Fruit fly (Drosophila melanogaster) whole organism, embryonic: Measurements from ENCODE around the gene Tehao.

ENCODE experiments used
- Ada2b ChIP-seq: fragments of 200-800 bp; sonication (Bioruptor generic); IDR thresholded peaks from 2 replicates; pipeline ENCODE4 v1.3.6; 2022; ENCODE audit warnings: missing biosample characterization, missing genetic modification characterization
- Atf3 ChIP-seq: fragments of 200-800 bp; sonication (Bioruptor generic); optimal IDR thresholded peaks from 3 replicates; lab custom pipeline; 2016; ENCODE audit warnings: missing biosample characterization, missing genetic modification characterization
- B-H1 ChIP-seq: fragments of 200-800 bp; sonication (Bioruptor generic); IDR thresholded peaks from 3 replicates; pipeline ENCODE4 v1.3.6; 2022; ENCODE audit warnings: missing biosample characterization, missing genetic modification characterization
- CG10366 ChIP-seq: fragments of 200-800 bp; sonication (Bioruptor generic); IDR thresholded peaks from 2 replicates; pipeline ENCODE4 v1.3.6; 2022; ENCODE audit warnings: missing biosample characterization, missing genetic modification characterization
- CG11085 ChIP-seq: fragments of 200-800 bp; sonication (Bioruptor generic); IDR thresholded peaks from 2 replicates; pipeline ENCODE4 v1.3.6; 2022; ENCODE audit warnings: missing biosample characterization, missing genetic modification characterization
- CG11696 ChIP-seq: fragments of 200-800 bp; sonication (Bioruptor generic); IDR thresholded peaks from 2 replicates; pipeline ENCODE4 v1.3.6; 2022; ENCODE audit warnings: missing biosample characterization, missing genetic modification characterization
- CG12104 ChIP-seq: fragments of 200-800 bp; sonication (Bioruptor generic); optimal IDR thresholded peaks from 3 replicates; lab custom pipeline; 2016; ENCODE audit warnings: missing biosample characterization, missing genetic modification characterization
- CG12299 ChIP-seq: fragments of 200-800 bp; sonication (Bioruptor generic); optimal IDR thresholded peaks from 2 replicates; lab custom pipeline; 2018; ENCODE audit warnings: missing biosample characterization, mild to moderate bottlenecking, missing genetic modification characterization
- CG12744 ChIP-seq: fragments of 200-800 bp; sonication (Bioruptor generic); optimal IDR thresholded peaks from 2 replicates; lab custom pipeline; 2016; ENCODE audit warnings: missing biosample characterization, missing genetic modification characterization
- CG12942 ChIP-seq: fragments of 200-800 bp; sonication (Bioruptor generic); optimal IDR thresholded peaks from 3 replicates; lab custom pipeline; 2016; ENCODE audit warnings: missing biosample characterization, missing genetic modification characterization
- CG13123 ChIP-seq: fragments of 200-800 bp; sonication (Bioruptor generic); optimal IDR thresholded peaks from 2 replicates; lab custom pipeline; 2016; ENCODE audit warnings: missing biosample characterization, missing genetic modification characterization
- CG16813 ChIP-seq: fragments of 200-800 bp; sonication (Bioruptor generic); IDR thresholded peaks from 3 replicates; pipeline ENCODE4 v1.3.6; 2022; ENCODE audit warnings: missing biosample characterization, missing genetic modification characterization; ENCODE audit not compliant: partially characterized antibody
- CG17912 ChIP-seq: fragments of 200-800 bp; sonication (Bioruptor generic); optimal IDR thresholded peaks from 2 replicates; lab custom pipeline; 2018; ENCODE audit warnings: missing biosample characterization, mild to moderate bottlenecking, missing genetic modification characterization
- CG1832 ChIP-seq: fragments of 200-800 bp; sonication (Bioruptor generic); optimal IDR thresholded peaks from 2 replicates; lab custom pipeline; 2017; ENCODE audit warnings: missing biosample characterization, mild to moderate bottlenecking, missing genetic modification characterization, inconsistent platforms
- CG18599 ChIP-seq: fragments of 200-800 bp; sonication (Bioruptor generic); optimal IDR thresholded peaks from 3 replicates; lab custom pipeline; 2017; ENCODE audit warnings: missing biosample characterization, missing genetic modification characterization, mild to moderate bottlenecking, moderate library complexity, missing genetic modification reagents
- CG18619 ChIP-seq: fragments of 200-800 bp; sonication (Bioruptor generic); optimal IDR thresholded peaks from 3 replicates; lab custom pipeline; 2017; ENCODE audit warnings: missing biosample characterization, mild to moderate bottlenecking, missing genetic modification characterization
- CG2875 ChIP-seq: fragments of 200-800 bp; sonication (Bioruptor generic); optimal IDR thresholded peaks from 2 replicates; lab custom pipeline; 2017; ENCODE audit warnings: missing biosample characterization, mild to moderate bottlenecking, missing genetic modification characterization, missing genetic modification reagents
- CG3065 ChIP-seq: fragments of 200-800 bp; sonication (Bioruptor generic); optimal IDR thresholded peaks from 2 replicates; lab custom pipeline; 2016; ENCODE audit warnings: missing biosample characterization, missing genetic modification characterization
- CG34224 ChIP-seq: fragments of 200-800 bp; sonication (Bioruptor generic); IDR thresholded peaks from 3 replicates; pipeline ENCODE4 v1.3.6; 2022; ENCODE audit warnings: missing biosample characterization, missing genetic modification characterization; ENCODE audit not compliant: partially characterized antibody
- CG8944 ChIP-seq: fragments of 200-800 bp; sonication (Bioruptor generic); optimal IDR thresholded peaks from 3 replicates; lab custom pipeline; 2016; ENCODE audit warnings: missing biosample characterization, missing genetic modification characterization
- Dbx ChIP-seq: fragments of 200-800 bp; sonication (Bioruptor generic); IDR thresholded peaks from 3 replicates; pipeline ENCODE4 v1.3.6; 2022; ENCODE audit warnings: missing biosample characterization, missing genetic modification characterization
- Dfd ChIP-seq, 2 experiments: fragments of >200 bp; optimal IDR thresholded peaks; 2 replicates each; lab custom pipeline; 2017; ENCODE audit warnings: missing biosample characterization in 2 of 2, missing genetic modification characterization in 2 of 2
- Doc3 ChIP-seq: fragments of 200-800 bp; sonication (Bioruptor generic); IDR thresholded peaks from 3 replicates; pipeline ENCODE4 v1.3.6; 2022; ENCODE audit warnings: missing biosample characterization, missing genetic modification characterization; ENCODE audit not compliant: partially characterized antibody
- Fer1 ChIP-seq: fragments of 200-800 bp; sonication (Bioruptor generic); optimal IDR thresholded peaks from 2 replicates; lab custom pipeline; 2017; ENCODE audit warnings: missing biosample characterization, mild to moderate bottlenecking, missing genetic modification characterization
- Lpt ChIP-seq: fragments of >200 bp; optimal IDR thresholded peaks from 2 replicates; lab custom pipeline; 2018; ENCODE audit warnings: missing biosample characterization, missing genetic modification characterization
- MTF-1 ChIP-seq: fragments of 200-800 bp; sonication (Bioruptor generic); optimal IDR thresholded peaks from 2 replicates; lab custom pipeline; 2018; ENCODE audit warnings: missing biosample characterization, mild to moderate bottlenecking, missing genetic modification characterization, borderline replicate concordance
- Mrtf ChIP-seq: fragments of 200-800 bp; sonication (Bioruptor generic); IDR thresholded peaks from 3 replicates; pipeline ENCODE4 v1.3.6; 2022; ENCODE audit warnings: missing biosample characterization, missing genetic modification characterization
- NK7.1 ChIP-seq: fragments of 200-800 bp; sonication (Bioruptor generic); optimal IDR thresholded peaks from 3 replicates; lab custom pipeline; 2016; ENCODE audit warnings: missing biosample characterization, missing genetic modification characterization
- Nf-YC ChIP-seq: fragments of 200-800 bp; optimal IDR thresholded peaks from 3 replicates; lab custom pipeline; 2019; ENCODE audit warnings: missing biosample characterization, mild to moderate bottlenecking, missing genetic modification characterization, moderate library complexity
- Sin3A ChIP-seq: fragments of >200 bp; optimal IDR thresholded peaks from 2 replicates; lab custom pipeline; 2018
- Trl ChIP-seq, 3 experiments: fragments of >200 bp in 2 of 3; fragments of 200-800 bp in 1 of 3; sonication (Bioruptor generic) in 1 of 3; optimal IDR thresholded peaks; 2 replicates in 1 of 3; 3 replicates in 2 of 3; lab custom pipeline; 2016 to 2017; ENCODE audit warnings: missing biosample characterization in 1 of 3, missing genetic modification characterization in 1 of 3
- Usf ChIP-seq: fragments of 200-800 bp; sonication (Bioruptor generic); optimal IDR thresholded peaks from 2 replicates; lab custom pipeline; 2017; ENCODE audit warnings: missing genotype, missing biosample characterization, missing genetic modification characterization
- az2 ChIP-seq: fragments of 200-800 bp; sonication (Bioruptor generic); optimal IDR thresholded peaks from 3 replicates; lab custom pipeline; 2016; ENCODE audit warnings: missing biosample characterization, missing genetic modification characterization
- bsh ChIP-seq, 2 experiments: fragments of 200-800 bp; sonication (Bioruptor generic); optimal IDR thresholded peaks; 2 replicates each; lab custom pipeline; 2017 to 2018; ENCODE audit warnings: mild to moderate bottlenecking in 2 of 2, missing biosample characterization in 2 of 2, missing genetic modification characterization in 2 of 2, moderate library complexity in 1 of 2
- dati ChIP-seq: fragments of 200-800 bp; sonication (Bioruptor generic); IDR thresholded peaks from 2 replicates; pipeline ENCODE4 v1.3.6; 2022; ENCODE audit warnings: missing biosample characterization, missing genetic modification characterization
- dmrt99B ChIP-seq: fragments of 200-800 bp; sonication (Bioruptor generic); optimal IDR thresholded peaks from 2 replicates; lab custom pipeline; 2018; ENCODE audit warnings: missing biosample characterization, mild to moderate bottlenecking, missing genetic modification characterization, moderate library complexity
- ems ChIP-seq: fragments of 200-800 bp; sonication (Bioruptor generic); optimal IDR thresholded peaks from 3 replicates; lab custom pipeline; 2016; ENCODE audit warnings: missing biosample characterization, missing genetic modification characterization
- eve ChIP-seq, 2 experiments: fragments of >200 bp; optimal IDR thresholded peaks; 2 replicates each; lab custom pipeline; 2017; ENCODE audit warnings: missing biosample characterization in 2 of 2, missing genetic modification characterization in 2 of 2
- exex ChIP-seq: fragments of 200-800 bp; sonication (Bioruptor generic); optimal IDR thresholded peaks from 4 replicates; lab custom pipeline; 2018; ENCODE audit warnings: missing biosample characterization, mild to moderate bottlenecking, missing genetic modification characterization, moderate library complexity
- ftz-f1 ChIP-seq: fragments of 200-800 bp; sonication (Bioruptor generic); optimal IDR thresholded peaks from 2 replicates; lab custom pipeline; 2016; ENCODE audit warnings: missing biosample characterization, missing genetic modification characterization
- fu2 ChIP-seq: fragments of 200-800 bp; sonication (Bioruptor generic); optimal IDR thresholded peaks from 2 replicates; lab custom pipeline; 2016; ENCODE audit warnings: missing biosample characterization, missing genetic modification characterization
- lab ChIP-seq: fragments of 200-800 bp; sonication (Bioruptor generic); optimal IDR thresholded peaks from 3 replicates; lab custom pipeline; 2017; ENCODE audit warnings: missing biosample characterization, missing genetic modification characterization, mild to moderate bottlenecking, moderate library complexity, missing genetic modification reagents
- mam ChIP-seq: fragments of 200-800 bp; sonication (Bioruptor generic); optimal IDR thresholded peaks from 3 replicates; lab custom pipeline; 2016; ENCODE audit warnings: missing biosample characterization, missing genetic modification characterization
- p53 ChIP-seq: fragments of 200-800 bp; sonication (Bioruptor generic); optimal IDR thresholded peaks from 2 replicates; lab custom pipeline; 2016; ENCODE audit warnings: missing biosample characterization, missing genetic modification characterization
- pho ChIP-seq: fragments of 200-800 bp; sonication (Bioruptor generic); optimal IDR thresholded peaks from 2 replicates; lab custom pipeline; 2016; ENCODE audit warnings: missing biosample characterization, missing genetic modification characterization
- salm ChIP-seq: fragments of 200-800 bp; sonication (Bioruptor generic); optimal IDR thresholded peaks from 2 replicates; lab custom pipeline; 2018; ENCODE audit warnings: missing biosample characterization, mild to moderate bottlenecking, missing genetic modification characterization
- sd ChIP-seq: fragments of 200-800 bp; sonication (Bioruptor generic); optimal IDR thresholded peaks from 3 replicates; lab custom pipeline; 2018; ENCODE audit warnings: missing biosample characterization, mild to moderate bottlenecking, missing genetic modification characterization, moderate library complexity
- ttk ChIP-seq: fragments of 200-800 bp; sonication (Bioruptor generic); IDR thresholded peaks from 2 replicates; pipeline ENCODE4 v2.1.2; 2022; ENCODE audit warnings: missing biosample characterization, missing genetic modification characterization
- tup ChIP-seq: fragments of 200-800 bp; sonication (Bioruptor generic); optimal IDR thresholded peaks from 2 replicates; lab custom pipeline; 2016; ENCODE audit warnings: missing biosample characterization, mild to moderate bottlenecking, missing genetic modification characterization, moderate library complexity
- unpg ChIP-seq: fragments of 200-800 bp; sonication (Bioruptor generic); optimal IDR thresholded peaks from 3 replicates; lab custom pipeline; 2018; ENCODE audit warnings: missing biosample characterization, mild to moderate bottlenecking, missing genetic modification characterization, moderate library complexity
- vvl ChIP-seq: fragments of 200-800 bp; sonication (Bioruptor generic); IDR thresholded peaks from 2 replicates; pipeline ENCODE4 v1.3.6; 2022; ENCODE audit warnings: missing biosample characterization, missing genetic modification characterization

The Tehao gene

dm6 chr2L:13398614-13399161 lies 36.7 kb upstream of the Tehao start, which contains the start of the genes CG10859 and CG7110 (continued):
- no peak for TF ChIP-seq Dbx
- TF ChIP-seq Lpt = no peak
- TF ChIP-seq Fer1 (GFP tag; lab: Kevin White, UChicago) = peak; percentile 77
- peak; percentile 39 for TF ChIP-seq MTF-1 (GFP tag; lab: Kevin White, UChicago)
- TF ChIP-seq CG34224 (GFP tag; lab: Robert Waterston, UW) = no peak
- no peak for TF ChIP-seq CG16813 (GFP tag; lab: Robert Waterston, UW)
- no peak for TF ChIP-seq Trl (optimal IDR thresholded peaks at IDR 0.05; lab: Kevin White, UChicago)
- no peak for TF ChIP-seq Trl (GFP tag; optimal IDR thresholded peaks at IDR 0.05; lab: Kevin White, UChicago)
- no peak for TF ChIP-seq Sin3A (lab: Kevin White, UChicago)
- no peak for TF ChIP-seq fu2
- no peak for TF ChIP-seq Ada2b (GFP tag; lab: Robert Waterston, UW)
- no peak for TF ChIP-seq pho (GFP tag; lab: Kevin White, UChicago)
- TF ChIP-seq mam = no peak
- TF ChIP-seq bsh (GFP tag; optimal IDR thresholded peaks at IDR 0.05; lab: Kevin White, UChicago) = peak in 1 of 2 experiments; percentile 25
- TF ChIP-seq B-H1 (GFP tag; lab: Robert Waterston, UW) = no peak
- TF ChIP-seq tup (GFP tag; lab: Kevin White, UChicago) = no peak
- TF ChIP-seq ems (GFP tag; lab: Kevin White, UChicago) = no peak
- TF ChIP-seq ttk = no peak
- TF ChIP-seq CG17912 (GFP tag; lab: Kevin White, UChicago) = peak; percentile 56
- no peak for TF ChIP-seq ftz-f1 (GFP tag; lab: Kevin White, UChicago)
- TF ChIP-seq CG1832 (GFP tag; lab: Kevin White, UChicago) = no peak
- TF ChIP-seq CG10366 (GFP tag; lab: Robert Waterston, UW) = no peak
- no peak for TF ChIP-seq CG12744 (GFP tag; lab: Kevin White, UChicago)
- TF ChIP-seq Mrtf = no peak
- TF ChIP-seq CG12104 (GFP tag; lab: Kevin White, UChicago) = peak; percentile 41
- TF ChIP-seq az2 = no peak
- peak; percentile 38 for TF ChIP-seq dmrt99B (tag; lab: Kevin White, UChicago)
- peak; percentile 33; the same call in 1 of the 2 replicates for TF ChIP-seq vvl
- no peak for TF ChIP-seq Usf (GFP tag; lab: Kevin White, UChicago)
- TF ChIP-seq CG12299 (tag; lab: Kevin White, UChicago) = peak; percentile 45
- no peak for TF ChIP-seq eve (GFP tag; optimal IDR thresholded peaks at IDR 0.05; lab: Kevin White, UChicago)
- TF ChIP-seq Atf3 = no peak
- TF ChIP-seq sd = no peak
- TF ChIP-seq CG12942 = no peak
- TF ChIP-seq dati (GFP tag; lab: Robert Waterston, UW) = no peak
- TF ChIP-seq Doc3 (GFP tag; lab: Robert Waterston, UW) = no peak
- TF ChIP-seq CG11085 (GFP tag; lab: Robert Waterston, UW) = no peak
- peak; percentile 59 for TF ChIP-seq unpg (GFP tag; lab: Kevin White, UChicago)
- no peak for TF ChIP-seq Dfd (GFP tag; optimal IDR thresholded peaks at IDR 0.05; lab: Kevin White, UChicago)
- TF ChIP-seq CG2875 = peak; percentile 26
- TF ChIP-seq CG11696 (GFP tag; lab: Robert Waterston, UW) = no peak
- TF ChIP-seq NK7.1 = no peak
- TF ChIP-seq CG18619 (GFP tag; lab: Kevin White, UChicago) = peak; percentile 65
- TF ChIP-seq Nf-YC = peak; percentile 12
- no peak for TF ChIP-seq p53 (GFP tag; lab: Kevin White, UChicago)
- TF ChIP-seq CG18599 (GFP tag; lab: Kevin White, UChicago) = peak; percentile 43
- no peak for TF ChIP-seq CG8944 (GFP tag; lab: Kevin White, UChicago)
- no peak for TF ChIP-seq CG13123
- no peak for TF ChIP-seq CG3065 (GFP tag; lab: Kevin White, UChicago)
- peak; percentile 24 for TF ChIP-seq salm (tag; lab: Kevin White, UChicago)
- TF ChIP-seq exex (tag; lab: Kevin White, UChicago) = no peak
- TF ChIP-seq lab = peak; percentile 81
